Worm (Caenorhabditis elegans): ENCODE data around the gene frpr-9.

- TF ChIP-seq ets-4 (tag; optimal IDR thresholded peaks at IDR 0.05) (peak; percentile 29), unc-42 (tag; optimal IDR thresholded peaks at IDR 0.05) (peak; percentile 52), Y22D7AL.16 (tag; optimal IDR thresholded peaks at IDR 0.05) (no peak), nhr-11 (tag; optimal IDR thresholded peaks at IDR 0.05) (no peak), K02D7.2 (tag; optimal IDR thresholded peaks at IDR 0.05) (no peak), F13H6.1 (tag; optimal IDR thresholded peaks at IDR 0.05) (no peak), elt-2 (tag; optimal IDR thresholded peaks at IDR 0.05) (no peak), pqm-1 (tag; optimal IDR thresholded peaks at IDR 0.05) (peak; percentile 62), unc-55 (GFP tag; optimal IDR thresholded peaks at IDR 0.05) (peak; percentile 85), unc-3 (GFP tag; conservative IDR thresholded peaks at IDR 0.05) (no peak), unc-3 (tag; optimal IDR thresholded peaks at IDR 0.05) (no peak)
Measured at ce11 chrV:10965501-10965900, 26.4 kb upstream of the frpr-9 start, which contains the start of the genes ctf-4 and eef-1G.
